Worm (Caenorhabditis elegans): ENCODE measurements around the gene gfm-1.
"Not testable (repeated sequence)": the region's sequence is repeated elsewhere in the genome, so short reads cannot be mapped to it uniquely, and the experiment has no call there.

ce11 chrII:13080607-13081006, 36.7 kb upstream of the gfm-1 start, which contains the start of gene Y81G3A.2:
- not testable (repeated sequence) for TF ChIP-seq grh-1 (GFP tag; IDR thresholded peaks at IDR 0.05); egl-27 (tag; optimal IDR thresholded peaks at IDR 0.05); unc-62 (GFP tag; optimal IDR thresholded peaks at IDR 0.05); vab-15 (tag; optimal IDR thresholded peaks at IDR 0.05); nhr-76 (tag; optimal IDR thresholded peaks at IDR 0.05); unc-86 (tag; optimal IDR thresholded peaks at IDR 0.05); ama-1 (optimal IDR thresholded peaks at IDR 0.05); nhr-11 (tag; optimal IDR thresholded peaks at IDR 0.05)
